Fruit fly (Drosophila melanogaster) whole organism, prepupa: ENCODE results near the gene CG32099.

Experiments used
- Blimp-1 ChIP-seq: fragments of 200-800 bp; sonication (Bioruptor generic); optimal IDR thresholded peaks from 3 replicates; lab custom pipeline; 2017; ENCODE audit warnings: missing biosample characterization, missing genetic modification characterization, mild to moderate bottlenecking, moderate library complexity, missing genetic modification reagents
- CG10631 ChIP-seq: fragments of 200-800 bp; sonication (Bioruptor generic); optimal IDR thresholded peaks from 2 replicates; lab custom pipeline; 2016; ENCODE audit warnings: missing biosample characterization, missing genetic modification characterization
- CG10669 ChIP-seq: fragments of 200-800 bp; sonication (Bioruptor generic); optimal IDR thresholded peaks from 3 replicates; lab custom pipeline; 2018; ENCODE audit warnings: missing biosample characterization, mild to moderate bottlenecking, missing genetic modification characterization, moderate library complexity
- CG11762 ChIP-seq: fragments of 200-800 bp; sonication (Bioruptor generic); optimal IDR thresholded peaks from 3 replicates; lab custom pipeline; 2016; ENCODE audit warnings: missing biosample characterization, missing genetic modification characterization; ENCODE audit not compliant: insufficient read depth
- CG11902 ChIP-seq: fragments of 200-800 bp; sonication (Bioruptor generic); optimal IDR thresholded peaks from 3 replicates; lab custom pipeline; 2016; ENCODE audit warnings: missing biosample characterization, missing genetic modification characterization
- CG15336 ChIP-seq: fragments of 200-800 bp; sonication (Bioruptor generic); IDR thresholded peaks from 2 replicates; pipeline ENCODE4 v1.3.6; 2022; ENCODE audit warnings: missing biosample characterization, missing genetic modification characterization
- CG1621 ChIP-seq: fragments of 200-800 bp; sonication (Bioruptor generic); optimal IDR thresholded peaks from 3 replicates; lab custom pipeline; 2018; ENCODE audit warnings: missing biosample characterization, mild to moderate bottlenecking, missing genetic modification characterization
- CG3032 ChIP-seq: fragments of 200-800 bp; optimal IDR thresholded peaks from 2 replicates; lab custom pipeline; 2019; ENCODE audit warnings: missing biosample characterization, mild to moderate bottlenecking, missing genetic modification characterization, moderate library complexity
- CG31627 ChIP-seq: fragments of 200-800 bp; sonication (Bioruptor generic); optimal IDR thresholded peaks from 3 replicates; lab custom pipeline; 2016; ENCODE audit warnings: missing biosample characterization, missing genetic modification characterization
- CG32006 ChIP-seq: fragments of 200-800 bp; sonication (Bioruptor generic); optimal IDR thresholded peaks from 3 replicates; lab custom pipeline; 2017; ENCODE audit warnings: missing biosample characterization, mild to moderate bottlenecking, missing genetic modification characterization
- CG34406 ChIP-seq: fragments of 200-800 bp; sonication (Bioruptor generic); optimal IDR thresholded peaks from 3 replicates; lab custom pipeline; 2016; ENCODE audit warnings: missing biosample characterization, missing genetic modification characterization
- CG4318 ChIP-seq: fragments of 200-800 bp; sonication (Bioruptor generic); optimal IDR thresholded peaks from 3 replicates; lab custom pipeline; 2017; ENCODE audit warnings: missing biosample characterization, mild to moderate bottlenecking, missing genetic modification characterization
- CG6276 ChIP-seq: fragments of 200-800 bp; sonication (Bioruptor generic); optimal IDR thresholded peaks from 2 replicates; lab custom pipeline; 2017; ENCODE audit warnings: missing biosample characterization, mild to moderate bottlenecking, missing genetic modification characterization
- CG6792 ChIP-seq: fragments of 200-800 bp; sonication (Bioruptor generic); optimal IDR thresholded peaks from 3 replicates; lab custom pipeline; 2016; ENCODE audit warnings: missing biosample characterization, missing genetic modification characterization
- CG6808 ChIP-seq: fragments of 200-800 bp; sonication (Bioruptor generic); optimal IDR thresholded peaks from 3 replicates; lab custom pipeline; 2017; ENCODE audit warnings: missing biosample characterization, missing genetic modification characterization, mild to moderate bottlenecking, moderate library complexity, missing genetic modification reagents
- CG7368 ChIP-seq: fragments of 200-800 bp; sonication (Bioruptor generic); optimal IDR thresholded peaks from 3 replicates; lab custom pipeline; 2016; ENCODE audit warnings: missing biosample characterization, missing genetic modification characterization
- CG8119 ChIP-seq: fragments of 200-800 bp; sonication (Bioruptor generic); IDR thresholded peaks from 3 replicates; pipeline ENCODE4 v1.3.6; 2022; ENCODE audit warnings: missing biosample characterization, missing genetic modification characterization
- CG8632 ChIP-seq: fragments of 200-800 bp; sonication (Bioruptor generic); optimal IDR thresholded peaks from 3 replicates; lab custom pipeline; 2016; ENCODE audit warnings: missing biosample characterization, missing genetic modification characterization
- CG9139 ChIP-seq: fragments of 200-800 bp; sonication (Bioruptor generic); optimal IDR thresholded peaks from 3 replicates; lab custom pipeline; 2017; ENCODE audit warnings: missing biosample characterization, mild to moderate bottlenecking, missing genetic modification characterization
- Eip93F ChIP-seq: fragments of 200-800 bp; sonication (Bioruptor generic); optimal IDR thresholded peaks from 2 replicates; lab custom pipeline; 2016; ENCODE audit warnings: missing biosample characterization, mild to moderate bottlenecking, missing genetic modification characterization
- Ets96B ChIP-seq: fragments of 200-800 bp; optimal IDR thresholded peaks from 2 replicates; lab custom pipeline; 2019; ENCODE audit warnings: missing biosample characterization, mild to moderate bottlenecking, missing genetic modification characterization, moderate library complexity
- Gug ChIP-seq: fragments of 200-800 bp; sonication (Bioruptor generic); IDR thresholded peaks from 2 replicates; pipeline ENCODE4 v1.3.6; 2022; ENCODE audit warnings: missing biosample characterization, missing genetic modification characterization
- Hr38 ChIP-seq: sonication (Bioruptor generic); optimal IDR thresholded peaks from 2 replicates; lab custom pipeline; 2016; ENCODE audit warnings: missing biosample characterization, missing genetic modification characterization
- Hr39 ChIP-seq: fragments of 200-800 bp; sonication (Bioruptor generic); optimal IDR thresholded peaks from 2 replicates; lab custom pipeline; 2016; ENCODE audit warnings: missing biosample characterization, missing genetic modification characterization
- Hr4 ChIP-seq: fragments of 200-800 bp; sonication (Bioruptor generic); optimal IDR thresholded peaks from 3 replicates; lab custom pipeline; 2016; ENCODE audit warnings: missing biosample characterization, missing genetic modification characterization
- Lpt ChIP-seq: fragments of 200-800 bp; sonication (Bioruptor generic); optimal IDR thresholded peaks from 3 replicates; lab custom pipeline; 2016; ENCODE audit warnings: missing biosample characterization, missing genetic modification characterization
- Met ChIP-seq: fragments of 200-800 bp; sonication (Bioruptor generic); optimal IDR thresholded peaks from 3 replicates; lab custom pipeline; 2016; ENCODE audit warnings: missing biosample characterization, missing genetic modification characterization
- Smox ChIP-seq: fragments of 200-800 bp; sonication (Bioruptor generic); optimal IDR thresholded peaks from 3 replicates; lab custom pipeline; 2016; ENCODE audit warnings: missing biosample characterization, missing genetic modification characterization
- Sox102F ChIP-seq: fragments of 200-800 bp; sonication (Bioruptor generic); optimal IDR thresholded peaks from 2 replicates; lab custom pipeline; 2016; ENCODE audit warnings: missing biosample characterization, mild to moderate bottlenecking, missing genetic modification characterization
- Sox14 ChIP-seq: fragments of 200-800 bp; sonication (Bioruptor generic); optimal IDR thresholded peaks from 3 replicates; lab custom pipeline; 2016; ENCODE audit warnings: missing biosample characterization, missing genetic modification characterization
- Sox15 ChIP-seq: fragments of 200-800 bp; sonication (Bioruptor generic); optimal IDR thresholded peaks from 3 replicates; lab custom pipeline; 2016; ENCODE audit warnings: missing biosample characterization, missing genetic modification characterization
- achi ChIP-seq: fragments of 200-800 bp; sonication (Bioruptor generic); optimal IDR thresholded peaks from 3 replicates; lab custom pipeline; 2016; ENCODE audit warnings: missing biosample characterization, missing genetic modification characterization
- acj6 ChIP-seq: fragments of 200-800 bp; sonication (Bioruptor generic); optimal IDR thresholded peaks from 3 replicates; lab custom pipeline; 2016; ENCODE audit warnings: missing biosample characterization, missing genetic modification characterization
- cyc ChIP-seq: fragments of 200-800 bp; sonication (Bioruptor generic); optimal IDR thresholded peaks from 3 replicates; lab custom pipeline; 2016; ENCODE audit warnings: missing biosample characterization, missing genetic modification characterization
- dsx ChIP-seq: fragments of 200-800 bp; optimal IDR thresholded peaks from 3 replicates; lab custom pipeline; 2019; ENCODE audit warnings: missing biosample characterization, mild to moderate bottlenecking, missing genetic modification characterization, moderate library complexity; ENCODE audit not compliant: poor library complexity, severe bottlenecking
- eg ChIP-seq: fragments of 200-800 bp; sonication (Bioruptor generic); IDR thresholded peaks from 3 replicates; pipeline ENCODE4 v1.3.6; 2022; ENCODE audit warnings: missing biosample characterization, missing genetic modification characterization
- esn ChIP-seq: fragments of 200-800 bp; sonication (Bioruptor generic); optimal IDR thresholded peaks from 2 replicates; lab custom pipeline; 2016; ENCODE audit warnings: missing biosample characterization, mild to moderate bottlenecking, missing genetic modification characterization, moderate library complexity
- fd59A ChIP-seq: fragments of 200-800 bp; sonication (Bioruptor generic); optimal IDR thresholded peaks from 2 replicates; lab custom pipeline; 2017; ENCODE audit warnings: missing biosample characterization, mild to moderate bottlenecking, missing genetic modification characterization, missing genetic modification reagents
- fd85E ChIP-seq: fragments of 200-800 bp; sonication (Bioruptor generic); optimal IDR thresholded peaks from 3 replicates; lab custom pipeline; 2016; ENCODE audit warnings: missing biosample characterization, missing genetic modification characterization
- fkh ChIP-seq: fragments of 200-800 bp; sonication (Bioruptor generic); optimal IDR thresholded peaks from 3 replicates; lab custom pipeline; 2017; ENCODE audit warnings: missing biosample characterization, mild to moderate bottlenecking, missing genetic modification characterization, moderate library complexity
- lz ChIP-seq: fragments of 200-800 bp; sonication (Bioruptor generic); optimal IDR thresholded peaks from 3 replicates; lab custom pipeline; 2016; ENCODE audit warnings: missing biosample characterization, missing genetic modification characterization
- net ChIP-seq: fragments of 200-800 bp; sonication (Bioruptor generic); optimal IDR thresholded peaks from 3 replicates; lab custom pipeline; 2016; ENCODE audit warnings: missing biosample characterization, missing genetic modification characterization
- salr ChIP-seq, 2 experiments: fragments of 200-800 bp; sonication (Bioruptor generic); optimal IDR thresholded peaks; 3 replicates each; lab custom pipeline; 2016 to 2018; ENCODE audit warnings: missing biosample characterization in 2 of 2, missing genetic modification characterization in 2 of 2, mild to moderate bottlenecking in 1 of 2
- spab ChIP-seq: fragments of 200-800 bp; sonication (Bioruptor generic); optimal IDR thresholded peaks from 2 replicates; lab custom pipeline; 2017; ENCODE audit warnings: missing biosample characterization, mild to moderate bottlenecking, missing genetic modification characterization, missing genetic modification reagents
- ss ChIP-seq, 2 experiments: fragments of 200-800 bp; sonication (Bioruptor generic); optimal IDR thresholded peaks; 2 replicates in 1 of 2; 3 replicates in 1 of 2; lab custom pipeline; 2017 to 2018; ENCODE audit warnings: mild to moderate bottlenecking in 2 of 2, missing biosample characterization in 2 of 2, missing genetic modification characterization in 2 of 2, moderate library complexity in 1 of 2
- svp ChIP-seq: fragments of 200-800 bp; sonication (Bioruptor generic); peaks from one replicate; lab custom pipeline; 2016; ENCODE audit warnings: missing biosample characterization, missing genetic modification characterization
- vri ChIP-seq: fragments of 200-800 bp; sonication (Bioruptor generic); optimal IDR thresholded peaks from 3 replicates; lab custom pipeline; 2016; ENCODE audit warnings: missing biosample characterization, mild to moderate bottlenecking, missing genetic modification characterization

The CG32099 gene

dm6 chr3L:12124138-12124583 is 24.9 kb upstream of the CG32099 start (continued):
- TF ChIP-seq CG32006 (GFP tag; lab: Kevin White, UChicago) = no peak
- TF ChIP-seq CG9139 = no peak
- no peak for TF ChIP-seq Met
- no peak for TF ChIP-seq CG6792 (GFP tag; lab: Kevin White, UChicago)
- peak; percentile 54; the same call in 1 of the 2 replicates for TF ChIP-seq CG15336
- no peak for TF ChIP-seq CG11762 (GFP tag; lab: Kevin White, UChicago)
- no peak for TF ChIP-seq cyc (GFP tag; lab: Kevin White, UChicago)
- no peak for TF ChIP-seq Lpt (GFP tag; lab: Kevin White, UChicago)
- TF ChIP-seq CG4318 (GFP tag; lab: Kevin White, UChicago) = no peak
- no peak for TF ChIP-seq CG3032 (tag; lab: Kevin White, UChicago)
- TF ChIP-seq CG10631 (GFP tag; lab: Kevin White, UChicago) = no peak
- no peak for TF ChIP-seq CG31627 (GFP tag; lab: Kevin White, UChicago)
- TF ChIP-seq Eip93F (GFP tag; lab: Kevin White, UChicago) = peak; percentile 38
- TF ChIP-seq vri (GFP tag; lab: Kevin White, UChicago) = peak; percentile 3
- no peak for TF ChIP-seq CG11902 (GFP tag; lab: Kevin White, UChicago)
- peak; percentile 60 for TF ChIP-seq svp (GFP tag; lab: Kevin White, UChicago)
- TF ChIP-seq Smox (GFP tag; lab: Kevin White, UChicago) = no peak

dm6 chr3L:12124975-12125374 is 24.1 kb upstream of the CG32099 start, which contains the start of gene yps:
TSS of gene yps (minus strand) at chr3L:12125150.
- TF ChIP-seq CG4318 (GFP tag; lab: Kevin White, UChicago) = no peak
- TF ChIP-seq Gug (GFP tag; lab: Robert Waterston, UW) = no peak
- no peak for TF ChIP-seq Hr38 (GFP tag; lab: Kevin White, UChicago)
- TF ChIP-seq CG32006 (GFP tag; lab: Kevin White, UChicago) = no peak
- peak; percentile 90 for TF ChIP-seq Sox102F (GFP tag; lab: Kevin White, UChicago)
- TF ChIP-seq net (GFP tag; lab: Kevin White, UChicago) = peak; percentile 93
- TF ChIP-seq Hr39 (GFP tag; lab: Kevin White, UChicago) = peak; percentile 74
- TF ChIP-seq dsx = peak; percentile 54
- TF ChIP-seq CG10669 (GFP tag; lab: Kevin White, UChicago) = peak; percentile 81
- peak; percentile 46 for TF ChIP-seq CG15336
- peak; percentile 94 for TF ChIP-seq esn (GFP tag; lab: Kevin White, UChicago)
- TF ChIP-seq Sox15 = no peak
- TF ChIP-seq fkh (GFP tag; lab: Kevin White, UChicago) = peak; percentile 86
- TF ChIP-seq fd59A (GFP tag; lab: Kevin White, UChicago) = no peak
- TF ChIP-seq lz = peak; percentile 90
- peak; percentile 50 for TF ChIP-seq Ets96B (tag; lab: Kevin White, UChicago)
- TF ChIP-seq Blimp-1 (GFP tag; lab: Kevin White, UChicago) = peak; percentile 77
- TF ChIP-seq acj6 (GFP tag; lab: Kevin White, UChicago) = peak; percentile 83
- peak; percentile 74 for TF ChIP-seq CG6808 (GFP tag; lab: Kevin White, UChicago)
- TF ChIP-seq CG31627 (GFP tag; lab: Kevin White, UChicago) = peak; percentile 84
- TF ChIP-seq Hr4 (GFP tag; lab: Kevin White, UChicago) = peak; percentile 52
- TF ChIP-seq achi (GFP tag; lab: Kevin White, UChicago) = peak; percentile 99
- TF ChIP-seq Sox14 (GFP tag; lab: Kevin White, UChicago) = peak; percentile 67
- TF ChIP-seq spab = no peak
- peak; percentile 91 for TF ChIP-seq vri (GFP tag; lab: Kevin White, UChicago)
- TF ChIP-seq cyc (GFP tag; lab: Kevin White, UChicago) = peak; percentile 88
- TF ChIP-seq CG34406 (GFP tag; lab: Kevin White, UChicago) = peak; percentile 86
- peak in 1 of 2 experiments; percentile 90 for TF ChIP-seq salr (GFP tag; optimal IDR thresholded peaks at IDR 0.05; lab: Kevin White, UChicago)
- TF ChIP-seq CG1621 (tag; lab: Kevin White, UChicago) = peak; percentile 89
- no peak for TF ChIP-seq CG6276
- TF ChIP-seq eg (GFP tag; lab: Robert Waterston, UW) = peak; percentile 89
- peak; percentile 26; the same call in 1 of the 3 replicates for TF ChIP-seq CG8119 (GFP tag; lab: Robert Waterston, UW)
- peak; percentile 75 to 91 for TF ChIP-seq ss (GFP tag; optimal IDR thresholded peaks at IDR 0.05; lab: Kevin White, UChicago)
- TF ChIP-seq Met = peak; percentile 91
- TF ChIP-seq fd85E (GFP tag; lab: Kevin White, UChicago) = peak; percentile 89
- TF ChIP-seq Smox (GFP tag; lab: Kevin White, UChicago) = peak; percentile 85
- TF ChIP-seq CG8632 = peak; percentile 76
- TF ChIP-seq CG9139 = peak; percentile 85
- TF ChIP-seq CG10631 (GFP tag; lab: Kevin White, UChicago) = peak; percentile 54
- peak; percentile 90 for TF ChIP-seq CG7368
- peak; percentile 4 for TF ChIP-seq Lpt (GFP tag; lab: Kevin White, UChicago)
